Fruit fly (Drosophila melanogaster) whole organism, embryonic: ENCODE data around the gene CG5853.
A peak's percentile ranks its signal among the peaks of the same experiment; 100 is the strongest.

ENCODE experiments used
- Atf3 ChIP-seq: fragments of 200-800 bp; sonication (Bioruptor generic); optimal IDR thresholded peaks from 3 replicates; lab custom pipeline; 2016; ENCODE audit warnings: missing biosample characterization, missing genetic modification characterization
- CG10654 ChIP-seq: fragments of 200-800 bp; sonication (Bioruptor generic); optimal IDR thresholded peaks from 2 replicates; lab custom pipeline; 2016; ENCODE audit warnings: missing biosample characterization, missing genetic modification characterization
- CG13296 ChIP-seq: fragments of 200-800 bp; sonication (Bioruptor generic); optimal IDR thresholded peaks from 3 replicates; lab custom pipeline; 2018; ENCODE audit warnings: missing biosample characterization, mild to moderate bottlenecking, missing genetic modification characterization
- CG14965 ChIP-seq: fragments of 200-800 bp; sonication (Bioruptor generic); optimal IDR thresholded peaks from 2 replicates; lab custom pipeline; 2016; ENCODE audit warnings: missing biosample characterization, missing genetic modification characterization, borderline replicate concordance
- CG15479 ChIP-seq: fragments of 200-800 bp; sonication (Bioruptor generic); optimal IDR thresholded peaks from 3 replicates; lab custom pipeline; 2019; ENCODE audit warnings: missing biosample characterization, mild to moderate bottlenecking, missing genetic modification characterization, moderate library complexity
- CG2116 ChIP-seq: fragments of 200-800 bp; sonication (Bioruptor generic); optimal IDR thresholded peaks from 3 replicates; lab custom pipeline; 2018; ENCODE audit warnings: missing biosample characterization, mild to moderate bottlenecking, missing genetic modification characterization
- CG2120 ChIP-seq: fragments of 200-800 bp; sonication (Bioruptor generic); optimal IDR thresholded peaks from 3 replicates; lab custom pipeline; 2016; ENCODE audit warnings: missing biosample characterization, missing genetic modification characterization
- CG2199 ChIP-seq: fragments of 200-800 bp; sonication (Bioruptor generic); IDR thresholded peaks from 3 replicates; pipeline ENCODE4 v1.3.6; 2022; ENCODE audit warnings: missing biosample characterization, missing genetic modification characterization
- CG2875 ChIP-seq: fragments of 200-800 bp; sonication (Bioruptor generic); optimal IDR thresholded peaks from 2 replicates; lab custom pipeline; 2017; ENCODE audit warnings: missing biosample characterization, mild to moderate bottlenecking, missing genetic modification characterization, missing genetic modification reagents
- CG31224 ChIP-seq: fragments of 200-800 bp; sonication (Bioruptor generic); IDR thresholded peaks from 2 replicates; pipeline ENCODE4 v1.3.6; 2022; ENCODE audit warnings: missing biosample characterization, missing genetic modification characterization
- CG31441 ChIP-seq: fragments of 200-800 bp; sonication (Bioruptor generic); IDR thresholded peaks from 2 replicates; pipeline ENCODE4 v1.3.6; 2022; ENCODE audit warnings: missing biosample characterization, missing genetic modification characterization
- CG3281 ChIP-seq: fragments of 200-800 bp; sonication (Bioruptor generic); optimal IDR thresholded peaks from 3 replicates; lab custom pipeline; 2017; ENCODE audit warnings: missing biosample characterization, mild to moderate bottlenecking, missing genetic modification characterization
- CG33213 ChIP-seq: fragments of 200-800 bp; sonication (Bioruptor generic); optimal IDR thresholded peaks from 3 replicates; lab custom pipeline; 2016; ENCODE audit warnings: missing biosample characterization, missing genetic modification characterization
- CG34422 ChIP-seq: fragments of 200-800 bp; sonication (Bioruptor generic); IDR thresholded peaks from 3 replicates; pipeline ENCODE4 v1.3.6; 2022; ENCODE audit warnings: missing biosample characterization, missing genetic modification characterization
- CG4328 ChIP-seq: fragments of 200-800 bp; sonication (Bioruptor generic); optimal IDR thresholded peaks from 3 replicates; lab custom pipeline; 2017; ENCODE audit warnings: missing biosample characterization, missing genetic modification reagents, missing genetic modification characterization
- CG7357 ChIP-seq: fragments of 200-800 bp; sonication (Bioruptor generic); IDR thresholded peaks from 3 replicates; pipeline ENCODE4 v1.3.6; 2022; ENCODE audit warnings: missing biosample characterization, missing genetic modification characterization
- CG7556 ChIP-seq: fragments of 200-800 bp; sonication (Bioruptor generic); optimal IDR thresholded peaks from 2 replicates; lab custom pipeline; 2017; ENCODE audit warnings: missing biosample characterization, mild to moderate bottlenecking, missing genetic modification characterization
- CG7745 ChIP-seq: fragments of 200-800 bp; sonication (Bioruptor generic); optimal IDR thresholded peaks from 2 replicates; lab custom pipeline; 2018; ENCODE audit warnings: missing biosample characterization, mild to moderate bottlenecking, missing genetic modification characterization, moderate library complexity
- CG8089 ChIP-seq: fragments of 200-800 bp; sonication (Bioruptor generic); optimal IDR thresholded peaks from 3 replicates; lab custom pipeline; 2016; ENCODE audit warnings: missing biosample characterization, missing genetic modification characterization
- CrebB ChIP-seq: fragments of 200-800 bp; sonication (Bioruptor generic); optimal IDR thresholded peaks from 3 replicates; lab custom pipeline; 2018; ENCODE audit warnings: missing biosample characterization, mild to moderate bottlenecking, missing genetic modification characterization
- Dfd ChIP-seq, 2 experiments: fragments of >200 bp; optimal IDR thresholded peaks; 2 replicates each; lab custom pipeline; 2017; ENCODE audit warnings: missing biosample characterization in 2 of 2, missing genetic modification characterization in 2 of 2
- Dip2 ChIP-seq: fragments of 200-800 bp; sonication (Bioruptor generic); IDR thresholded peaks from 2 replicates; pipeline ENCODE4 v1.3.6; 2022; ENCODE audit warnings: missing biosample characterization, missing genetic modification characterization
- Gsc ChIP-seq: fragments of 200-800 bp; sonication (Bioruptor generic); IDR thresholded peaks from 2 replicates; pipeline ENCODE4 v1.3.6; 2022; ENCODE audit warnings: missing biosample characterization, missing genetic modification characterization
- HLH54F ChIP-seq: fragments of 200-800 bp; sonication (Bioruptor generic); optimal IDR thresholded peaks from 3 replicates; lab custom pipeline; 2016; ENCODE audit warnings: missing biosample characterization, missing genetic modification characterization
- HLHmδ ChIP-seq: fragments of 200-800 bp; sonication (Bioruptor generic); optimal IDR thresholded peaks from 2 replicates; lab custom pipeline; 2018; ENCODE audit warnings: missing biosample characterization, mild to moderate bottlenecking, missing genetic modification characterization, moderate library complexity
- Kr ChIP-seq: fragments of 200-800 bp; sonication (Bioruptor generic); optimal IDR thresholded peaks from 2 replicates; lab custom pipeline; 2017; ENCODE audit warnings: missing biosample characterization, mild to moderate bottlenecking, missing genetic modification characterization
- Xrp1 ChIP-seq: fragments of 200-800 bp; sonication (Bioruptor generic); IDR thresholded peaks from 2 replicates; pipeline ENCODE4 v1.3.6; 2022; ENCODE audit warnings: missing biosample characterization, missing genetic modification characterization
- ab ChIP-seq: fragments of 200-800 bp; sonication (Bioruptor generic); optimal IDR thresholded peaks from 2 replicates; lab custom pipeline; 2016; ENCODE audit warnings: missing biosample characterization, missing genetic modification characterization
- az2 ChIP-seq: fragments of 200-800 bp; sonication (Bioruptor generic); optimal IDR thresholded peaks from 3 replicates; lab custom pipeline; 2016; ENCODE audit warnings: missing biosample characterization, missing genetic modification characterization
- bab2 ChIP-seq: fragments of 200-800 bp; sonication (Bioruptor generic); optimal IDR thresholded peaks from 2 replicates; lab custom pipeline; 2016; ENCODE audit warnings: missing biosample characterization, missing genetic modification characterization
- bbx ChIP-seq: fragments of 200-800 bp; sonication (Bioruptor generic); IDR thresholded peaks from 2 replicates; pipeline ENCODE4 v1.3.6; 2022; ENCODE audit warnings: missing biosample characterization, missing genetic modification characterization; ENCODE audit not compliant: partially characterized antibody
- br ChIP-seq: fragments of >200 bp; optimal IDR thresholded peaks from 2 replicates; lab custom pipeline; 2017
- cad ChIP-seq: fragments of >200 bp; optimal IDR thresholded peaks from 2 replicates; lab custom pipeline; 2017; ENCODE audit warnings: missing biosample characterization, missing genetic modification characterization
- caup ChIP-seq: fragments of 200-800 bp; sonication (Bioruptor generic); optimal IDR thresholded peaks from 3 replicates; lab custom pipeline; 2017; ENCODE audit warnings: missing biosample characterization, mild to moderate bottlenecking, missing genetic modification characterization, moderate library complexity; ENCODE audit not compliant: severe bottlenecking
- cg ChIP-seq: fragments of 200-800 bp; sonication (Bioruptor generic); optimal IDR thresholded peaks from 3 replicates; lab custom pipeline; 2019; ENCODE audit warnings: missing biosample characterization, mild to moderate bottlenecking, missing genetic modification characterization, moderate library complexity
- crol ChIP-seq: fragments of 200-800 bp; sonication (Bioruptor generic); IDR thresholded peaks from 2 replicates; pipeline ENCODE4 v1.3.6; 2022; ENCODE audit warnings: missing biosample characterization, missing genetic modification characterization
- dan ChIP-seq: fragments of 200-800 bp; sonication (Bioruptor generic); IDR thresholded peaks from 2 replicates; pipeline ENCODE4 v1.3.6; 2022; ENCODE audit warnings: missing biosample characterization, missing genetic modification characterization
- dm ChIP-seq: fragments of 200-800 bp; sonication (Bioruptor generic); optimal IDR thresholded peaks from 3 replicates; lab custom pipeline; 2016; ENCODE audit warnings: missing biosample characterization, missing genetic modification characterization
- dpn ChIP-seq, 2 experiments: fragments of 200-800 bp; sonication (Bioruptor generic); optimal IDR thresholded peaks; 3 replicates each; lab custom pipeline; 2016; ENCODE audit warnings: missing biosample characterization in 2 of 2, missing genetic modification characterization in 2 of 2
- eve ChIP-seq, 2 experiments: fragments of >200 bp; optimal IDR thresholded peaks; 2 replicates each; lab custom pipeline; 2017; ENCODE audit warnings: missing biosample characterization in 2 of 2, missing genetic modification characterization in 2 of 2
- fu2 ChIP-seq: fragments of 200-800 bp; sonication (Bioruptor generic); optimal IDR thresholded peaks from 2 replicates; lab custom pipeline; 2016; ENCODE audit warnings: missing biosample characterization, missing genetic modification characterization
- gro ChIP-seq: fragments of 200-800 bp; sonication (Bioruptor generic); optimal IDR thresholded peaks from 2 replicates; lab custom pipeline; 2016; ENCODE audit warnings: missing biosample characterization, missing genetic modification characterization
- ind ChIP-seq: fragments of 200-800 bp; sonication (Bioruptor generic); optimal IDR thresholded peaks from 3 replicates; lab custom pipeline; 2016; ENCODE audit warnings: missing biosample characterization, missing genetic modification characterization
- lab ChIP-seq: fragments of 200-800 bp; sonication (Bioruptor generic); optimal IDR thresholded peaks from 3 replicates; lab custom pipeline; 2017; ENCODE audit warnings: missing biosample characterization, missing genetic modification characterization, mild to moderate bottlenecking, moderate library complexity, missing genetic modification reagents
- maf-S ChIP-seq: fragments of 200-800 bp; sonication (Bioruptor generic); optimal IDR thresholded peaks from 2 replicates; lab custom pipeline; 2016; ENCODE audit warnings: missing biosample characterization, missing genetic modification characterization
- mam ChIP-seq: fragments of 200-800 bp; sonication (Bioruptor generic); optimal IDR thresholded peaks from 3 replicates; lab custom pipeline; 2016; ENCODE audit warnings: missing biosample characterization, missing genetic modification characterization
- peb ChIP-seq: fragments of 200-800 bp; sonication (Bioruptor generic); IDR thresholded peaks from 2 replicates; pipeline ENCODE4 v1.3.6; 2022; ENCODE audit warnings: missing biosample characterization, missing genetic modification characterization
- pnt ChIP-seq: fragments of 200-800 bp; sonication (Bioruptor generic); optimal IDR thresholded peaks from 3 replicates; lab custom pipeline; 2016; ENCODE audit warnings: missing biosample characterization, missing genetic modification characterization
- prd ChIP-seq, 3 experiments: fragments of >200 bp in 2 of 3; fragments of 200-800 bp in 1 of 3; sonication (Bioruptor generic) in 1 of 3; optimal IDR thresholded peaks in 2 of 3; IDR thresholded peaks in 1 of 3; 2 replicates in 2 of 3; 3 replicates in 1 of 3; pipeline versions ENCODE4 v1.3.6 to Lab custom; 2017 to 2022; ENCODE audit warnings: missing biosample characterization in 1 of 3, missing genetic modification characterization in 1 of 3
- sna ChIP-seq: fragments of 200-800 bp; sonication (Bioruptor generic); IDR thresholded peaks from 2 replicates; pipeline ENCODE4 v1.3.6; 2022; ENCODE audit warnings: missing biosample characterization, missing genetic modification characterization; ENCODE audit not compliant: partially characterized antibody
- toy ChIP-seq: fragments of 200-800 bp; sonication (Bioruptor generic); IDR thresholded peaks from 2 replicates; pipeline ENCODE4 v1.3.6; 2022; ENCODE audit warnings: missing biosample characterization, missing genetic modification characterization
- ttk ChIP-seq: fragments of 200-800 bp; sonication (Bioruptor generic); IDR thresholded peaks from 2 replicates; pipeline ENCODE4 v2.1.2; 2022; ENCODE audit warnings: missing biosample characterization, missing genetic modification characterization
- zf30C ChIP-seq: fragments of 200-800 bp; sonication (Bioruptor generic); optimal IDR thresholded peaks from 3 replicates; lab custom pipeline; 2018; ENCODE audit warnings: missing biosample characterization, mild to moderate bottlenecking, missing genetic modification characterization

Gene CG5853

DNA sequence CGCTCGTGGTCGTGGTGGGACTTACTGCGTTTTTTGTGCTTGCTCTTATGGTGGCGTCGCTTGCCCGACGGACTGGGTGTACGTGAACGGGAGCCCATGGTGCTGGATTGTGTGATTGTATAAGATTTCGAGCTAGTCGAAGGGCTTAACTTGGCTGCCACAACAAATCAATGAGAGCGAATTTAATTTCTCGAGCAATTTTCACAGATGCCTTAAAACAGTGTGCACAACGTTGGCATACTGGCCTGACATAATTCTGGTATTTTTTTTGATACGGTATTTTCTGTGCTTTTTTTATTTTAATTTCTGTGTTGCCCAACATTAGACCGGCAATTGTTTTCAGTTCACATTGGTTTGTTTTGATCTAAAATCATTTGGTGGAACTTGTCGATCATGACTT is 9.5 kb downstream of the CG5853 start, which contains the start of gene Arglu1 (continued):
- TF ChIP-seq ind (no peak), bab2 (GFP tag; lab: Kevin White, UChicago) (no peak), lab (GFP tag; lab: Kevin White, UChicago) (peak; percentile 33), prd (optimal IDR thresholded peaks at IDR 0.05; lab: Kevin White, UChicago) (no peak), prd (GFP tag; IDR thresholded peaks at IDR 0.05; lab: Robert Waterston, UW) (no peak), br (no peak), CG7745 (tag; lab: Kevin White, UChicago) (no peak), CG14965 (GFP tag; lab: Kevin White, UChicago) (no peak), Dfd (GFP tag; optimal IDR thresholded peaks at IDR 0.05; lab: Kevin White, UChicago) (no peak), CG2120 (GFP tag; lab: Kevin White, UChicago) (peak; percentile 46), fu2 (no peak), Dip2 (GFP tag; lab: Robert Waterston, UW) (no peak), CG33213 (peak; percentile 37), Kr (GFP tag; lab: Kevin White, UChicago) (no peak), sna (GFP tag; lab: Robert Waterston, UW) (no peak), pnt (GFP tag; lab: Kevin White, UChicago) (no peak), ttk (no peak), CG8089 (GFP tag; lab: Kevin White, UChicago) (no peak), zf30C (GFP tag; lab: Kevin White, UChicago) (no peak), Atf3 (GFP tag; lab: Kevin White, UChicago) (no peak), CG7556 (GFP tag; lab: Kevin White, UChicago) (no peak), CG7357 (GFP tag; lab: Robert Waterston, UW) (no peak), CG4328 (no peak), CG31224 (GFP tag; lab: Robert Waterston, UW) (no peak), HLHmδ (GFP tag; lab: Kevin White, UChicago) (no peak), CG15479 (GFP tag; lab: Kevin White, UChicago) (no peak), peb (GFP tag; lab: Robert Waterston, UW) (no peak), CrebB (no peak), maf-S (GFP tag; lab: Kevin White, UChicago) (no peak), CG34422 (GFP tag; lab: Robert Waterston, UW) (peak; percentile 64; the same call in 1 of the 3 replicates), caup (no peak), bbx (GFP tag; lab: Robert Waterston, UW) (no peak), toy (GFP tag; lab: Robert Waterston, UW) (no peak), dm (no peak), cad (no peak), eve (GFP tag; optimal IDR thresholded peaks at IDR 0.05; lab: Kevin White, UChicago) (no peak), CG10654 (no peak), CG2199 (GFP tag; lab: Robert Waterston, UW) (no peak), CG31441 (GFP tag; lab: Robert Waterston, UW) (no peak), HLH54F (no peak), cg (GFP tag; lab: Kevin White, UChicago) (no peak), CG13296 (GFP tag; lab: Kevin White, UChicago) (no peak), CG2875 (GFP tag; lab: Kevin White, UChicago) (no peak), CG2116 (GFP tag; lab: Kevin White, UChicago) (peak; percentile 0), CG3281 (GFP tag; lab: Kevin White, UChicago) (no peak), mam (GFP tag; lab: Kevin White, UChicago) (peak; percentile 53), dpn (GFP tag; optimal IDR thresholded peaks at IDR 0.05; lab: Kevin White, UChicago) (no peak), az2 (GFP tag; lab: Kevin White, UChicago) (no peak), gro (peak; percentile 20), Xrp1 (GFP tag; lab: Robert Waterston, UW) (0 out of 2 replicates have a peak, but pooled peaks have one; percentile 15), dan (no peak), ab (GFP tag; lab: Kevin White, UChicago) (no peak), crol (GFP tag; lab: Robert Waterston, UW) (no peak), Gsc (GFP tag; lab: Robert Waterston, UW) (no peak)
